Worm (Caenorhabditis elegans) whole organism, mixed stage, embryonic: Measurements from ENCODE around the gene rpt-1.

Experiments
- elt-3 ChIP-seq: fragments of 150-350 bp; optimal IDR thresholded peaks from 2 replicates; lab custom pipeline; 2014; ENCODE audit warnings: missing biosample characterization, missing genetic modification characterization
- flh-1 ChIP-seq: fragments of 200-800 bp; sonication (Bioruptor generic); optimal IDR thresholded peaks from 2 replicates; lab custom pipeline; 2018; ENCODE audit warnings: mild to moderate bottlenecking, missing genetic modification characterization, moderate library complexity, missing compliant biosample characterization
- lsy-2 ChIP-seq: fragments of 150-350 bp; optimal IDR thresholded peaks from 2 replicates; lab custom pipeline; 2014; ENCODE audit warnings: missing biosample characterization, missing genetic modification characterization
- mab-5 ChIP-seq: fragments of 150-350 bp; optimal IDR thresholded peaks from 2 replicates; lab custom pipeline; 2014; ENCODE audit warnings: missing biosample characterization, missing genetic modification characterization
- nhr-237 ChIP-seq: fragments of 150-350 bp; optimal IDR thresholded peaks from 2 replicates; lab custom pipeline; 2014; ENCODE audit warnings: missing biosample characterization, missing genetic modification characterization
- nhr-28 ChIP-seq: fragments of 150-350 bp; optimal IDR thresholded peaks from 2 replicates; lab custom pipeline; 2014; ENCODE audit warnings: missing biosample characterization, missing genetic modification characterization
- nhr-76 ChIP-seq: sonication (generic microtip); optimal IDR thresholded peaks from 2 replicates; lab custom pipeline; 2017; ENCODE audit warnings: missing biosample characterization, missing genetic modification characterization
- pha-4 ChIP-seq: fragments of 150-350 bp; optimal IDR thresholded peaks from 2 replicates; lab custom pipeline; 2018; ENCODE audit warnings: missing biosample characterization, missing genetic modification reagents, missing genetic modification characterization
- snpc-4 ChIP-seq: fragments of 150-350 bp; optimal IDR thresholded peaks from 2 replicates; lab custom pipeline; 2014; ENCODE audit warnings: missing biosample characterization, missing genetic modification characterization
- tbx-8 ChIP-seq: fragments of 200-800 bp; sonication (Bioruptor generic); optimal IDR thresholded peaks from 2 replicates; lab custom pipeline; 2018; ENCODE audit warnings: mild to moderate bottlenecking, missing genetic modification characterization, moderate library complexity, missing compliant biosample characterization

DNA sequence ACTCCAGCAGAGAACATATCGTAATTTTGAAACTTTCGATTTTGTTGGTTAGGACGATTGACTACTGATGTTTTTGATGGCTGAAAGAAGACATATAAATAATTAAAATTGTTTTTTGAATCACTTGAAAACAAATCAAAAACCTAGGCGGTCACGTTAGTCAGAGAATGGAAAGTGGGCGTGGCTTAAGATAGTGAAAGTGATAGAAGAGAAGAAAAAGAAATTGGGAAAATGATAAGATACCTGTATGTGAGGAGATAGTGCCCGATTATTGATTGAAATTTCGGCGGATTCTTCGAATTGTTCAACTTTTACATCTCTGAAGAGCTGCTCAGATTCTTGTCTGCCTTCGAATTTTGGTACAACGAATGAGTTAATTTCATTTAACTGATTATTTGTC lies 29.5 kb upstream of the rpt-1 start:
- no peak for TF ChIP-seq lsy-2 (tag; lab: Kevin White, UChicago)
- no peak for TF ChIP-seq tbx-8 (GFP tag; lab: Kevin White, UChicago)
- no peak for TF ChIP-seq nhr-28 (tag; lab: Kevin White, UChicago)
- no peak for TF ChIP-seq nhr-237 (tag; lab: Kevin White, UChicago)
- TF ChIP-seq flh-1: no peak
- no peak for TF ChIP-seq elt-3 (tag; lab: Kevin White, UChicago)
- TF ChIP-seq snpc-4 (tag; lab: Kevin White, UChicago): no peak
- no peak for TF ChIP-seq nhr-76 (tag; lab: Kevin White, UChicago)
- no peak for TF ChIP-seq mab-5 (tag; lab: Kevin White, UChicago)
- no peak for TF ChIP-seq pha-4 (tag; lab: Kevin White, UChicago)
